Fruit fly (Drosophila melanogaster) ovary, adult (tissue): ENCODE data around the gene CG13793.

ENCODE experiments used
- CG17801 ChIP-seq: fragments of 200-800 bp; optimal IDR thresholded peaks from 2 replicates; lab custom pipeline; 2019; ENCODE audit warnings: missing biosample characterization, mild to moderate bottlenecking, missing genetic modification characterization, moderate library complexity; ENCODE audit not compliant: partially characterized antibody

Gene CG13793

dm6 chr2L:7722102-7722501 lies 2.8 kb upstream of the CG13793 start:
- no peak for TF ChIP-seq CG17801 (GFP tag; lab: Kevin White, UChicago)

dm6 chr2L:7716545-7716944 lies 2.7 kb downstream of the CG13793 start, which contains the start of gene CG33296:
Gene CG33296, minus strand, starts transcription at chr2L:7716645.
- no peak for TF ChIP-seq CG17801 (GFP tag; lab: Kevin White, UChicago)

dm6 chr2L:7711034-7711685 lies 8.1 kb downstream of the CG13793 start:
- no peak for TF ChIP-seq CG17801 (GFP tag; lab: Kevin White, UChicago)

- TF ChIP-seq CG17801 (GFP tag; lab: Kevin White, UChicago), result no peak
Observed at dm6 chr2L:7710580-7710979, 8.7 kb downstream of the CG13793 start, which contains the start of gene Ntl. Gene Ntl, plus strand, starts transcription at chr2L:7710880.

- TF ChIP-seq CG17801 (GFP tag; lab: Kevin White, UChicago), result no peak
Observed at dm6 chr2L:7703534-7703933, 15.8 kb downstream of the CG13793 start.

- peak; percentile 73 for TF ChIP-seq CG17801 (GFP tag; lab: Kevin White, UChicago)
Observed at dm6 chr2L:7702383-7703188, 16.7 kb downstream of the CG13793 start, which contains the start of gene Tep3. Gene Tep3, plus strand, starts transcription at chr2L:7702805.

- no peak for TF ChIP-seq CG17801 (GFP tag; lab: Kevin White, UChicago)
Observed at dm6 chr2L:7701417-7701816, 17.9 kb downstream of the CG13793 start, which contains the start of gene Tep2. Gene Tep2, minus strand, starts transcription at chr2L:7701601.

- no peak for TF ChIP-seq CG17801 (GFP tag; lab: Kevin White, UChicago)
Observed at dm6 chr2L:7692583-7693080, 26.7 kb downstream of the CG13793 start, which contains the start of the genes CG7025 and CG43235. Gene CG7025, minus strand, starts transcription at chr2L:7692683. Gene CG43235, plus strand, starts transcription at chr2L:7693030.

- no peak for TF ChIP-seq CG17801 (GFP tag; lab: Kevin White, UChicago)
Observed at dm6 chr2L:7690961-7691360, 28.3 kb downstream of the CG13793 start, which contains the start of gene CG18585. Gene CG18585, minus strand, starts transcription at chr2L:7691061.

dm6 chr2L:7690449-7690848 lies 28.8 kb downstream of the CG13793 start:
- no peak for TF ChIP-seq CG17801 (GFP tag; lab: Kevin White, UChicago)

- no peak for TF ChIP-seq CG17801 (GFP tag; lab: Kevin White, UChicago)
Observed at dm6 chr2L:7685290-7685689, 34.0 kb downstream of the CG13793 start.

- TF ChIP-seq CG17801 (GFP tag; lab: Kevin White, UChicago), result no peak
Observed at dm6 chr2L:7680298-7680697, 39.0 kb downstream of the CG13793 start.

dm6 chr2L:7678095-7678784 lies 41.0 kb downstream of the CG13793 start:
- no peak for TF ChIP-seq CG17801 (GFP tag; lab: Kevin White, UChicago)

- no peak for TF ChIP-seq CG17801 (GFP tag; lab: Kevin White, UChicago)
Observed at dm6 chr2L:7676982-7677381, 42.3 kb downstream of the CG13793 start.

- no peak for TF ChIP-seq CG17801 (GFP tag; lab: Kevin White, UChicago)
Observed at dm6 chr2L:7675754-7676178, 43.5 kb downstream of the CG13793 start.
